Worm (Caenorhabditis elegans): ENCODE data around the gene F49H6.8.

ce11 chrV:17016787-17017186, 5.7 kb downstream of the F49H6.8 start, which contains the start of gene srh-97:
- TF ChIP-seq T22C8.4 (GFP tag; IDR thresholded peaks at IDR 0.05) = no peak
- TF ChIP-seq klf-2 (GFP tag; conservative IDR thresholded peaks at IDR 0.05) = no peak
- no peak for TF ChIP-seq cog-1 (tag; optimal IDR thresholded peaks at IDR 0.05)
- no peak for TF ChIP-seq ztf-29 (GFP tag; IDR thresholded peaks at IDR 0.05)
- TF ChIP-seq tab-1 (GFP tag; IDR thresholded peaks at IDR 0.05) = no peak
- no peak for TF ChIP-seq ztf-23 (GFP tag; IDR thresholded peaks at IDR 0.05)
- no peak for TF ChIP-seq flt-1 (GFP tag; IDR thresholded peaks at IDR 0.05)
